Worm (Caenorhabditis elegans) whole organism, mixed stage, embryonic: ENCODE measurements around the gene prx-12.

Experiments used
- ces-1 ChIP-seq: fragments of 150-350 bp; optimal IDR thresholded peaks from 2 replicates; lab custom pipeline; 2014; ENCODE audit warnings: missing biosample characterization, missing genetic modification reagents, missing genetic modification characterization
- elt-3 ChIP-seq: fragments of 150-350 bp; optimal IDR thresholded peaks from 2 replicates; lab custom pipeline; 2014; ENCODE audit warnings: missing biosample characterization, missing genetic modification characterization
- ham-2 ChIP-seq: fragments of 200-800 bp; sonication (Bioruptor generic); optimal IDR thresholded peaks from 2 replicates; lab custom pipeline; 2018; ENCODE audit warnings: mild to moderate bottlenecking, missing genetic modification characterization, missing compliant biosample characterization
- lsy-2 ChIP-seq: fragments of 150-350 bp; optimal IDR thresholded peaks from 2 replicates; lab custom pipeline; 2014; ENCODE audit warnings: missing biosample characterization, missing genetic modification characterization
- mls-2 ChIP-seq: sonication (generic microtip); optimal IDR thresholded peaks from 2 replicates; lab custom pipeline; 2016; ENCODE audit warnings: mild to moderate bottlenecking, missing genetic modification characterization, moderate library complexity, missing compliant biosample characterization
- nhr-237 ChIP-seq: fragments of 150-350 bp; optimal IDR thresholded peaks from 2 replicates; lab custom pipeline; 2014; ENCODE audit warnings: missing biosample characterization, missing genetic modification characterization
- nhr-28 ChIP-seq: fragments of 150-350 bp; optimal IDR thresholded peaks from 2 replicates; lab custom pipeline; 2014; ENCODE audit warnings: missing biosample characterization, missing genetic modification characterization
- nhr-76 ChIP-seq: sonication (generic microtip); optimal IDR thresholded peaks from 2 replicates; lab custom pipeline; 2017; ENCODE audit warnings: missing biosample characterization, missing genetic modification characterization
- pha-4 ChIP-seq: fragments of 150-350 bp; optimal IDR thresholded peaks from 2 replicates; lab custom pipeline; 2018; ENCODE audit warnings: missing biosample characterization, missing genetic modification reagents, missing genetic modification characterization
- snpc-4 ChIP-seq: fragments of 150-350 bp; optimal IDR thresholded peaks from 2 replicates; lab custom pipeline; 2014; ENCODE audit warnings: missing biosample characterization, missing genetic modification characterization
- sptf-1 ChIP-seq: sonication (generic microtip); optimal IDR thresholded peaks from 2 replicates; lab custom pipeline; 2017; ENCODE audit warnings: mild to moderate bottlenecking, missing genetic modification characterization, moderate library complexity, missing compliant biosample characterization
- unc-39 ChIP-seq: fragments of 150-350 bp; optimal IDR thresholded peaks from 2 replicates; lab custom pipeline; 2014; ENCODE audit warnings: missing biosample characterization, missing genetic modification characterization
- unc-62 ChIP-seq: fragments of 150-350 bp; optimal IDR thresholded peaks from 2 replicates; lab custom pipeline; 2014; ENCODE audit warnings: missing biosample characterization, missing genetic modification reagents, missing genetic modification characterization
- ztf-11 ChIP-seq: fragments of 150-350 bp; optimal IDR thresholded peaks from 2 replicates; lab custom pipeline; 2014; ENCODE audit warnings: missing biosample characterization, missing genetic modification characterization

DNA sequence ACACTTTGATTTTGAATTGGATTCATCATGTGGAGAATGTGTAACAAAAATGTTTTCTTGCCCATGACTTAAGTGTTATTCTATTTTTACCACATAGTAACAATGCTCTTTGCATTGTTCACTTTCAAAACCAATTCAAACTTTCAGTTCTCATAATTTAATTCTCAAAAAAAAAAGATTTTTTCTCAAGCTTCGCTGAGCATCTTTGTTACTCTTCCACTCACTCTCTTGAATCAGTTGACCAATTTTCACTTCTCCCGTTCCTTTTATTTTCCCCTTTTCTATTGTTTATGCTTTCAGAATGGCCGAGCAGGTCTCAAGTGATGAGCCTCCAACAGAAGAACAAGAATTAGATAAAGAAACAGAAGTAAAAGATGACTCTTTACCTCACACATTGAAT is 46.9 kb upstream of the prx-12 start, which contains the start of gene oct-2:
- no peak for TF ChIP-seq elt-3 (tag; lab: Kevin White, UChicago)
- TF ChIP-seq lsy-2 (tag; lab: Kevin White, UChicago), result no peak
- no peak for TF ChIP-seq snpc-4 (tag; lab: Kevin White, UChicago)
- TF ChIP-seq nhr-28, result no peak
- no peak for TF ChIP-seq pha-4 (tag; lab: Kevin White, UChicago)
- TF ChIP-seq nhr-76 (tag; lab: Kevin White, UChicago), result no peak
- TF ChIP-seq ces-1, result no peak
- TF ChIP-seq unc-39 (tag; lab: Kevin White, UChicago), result no peak
- TF ChIP-seq ztf-11, result no peak
- no peak for TF ChIP-seq nhr-237 (tag; lab: Kevin White, UChicago)
- no peak for TF ChIP-seq unc-62 (GFP tag; lab: Kevin White, UChicago)
- TF ChIP-seq sptf-1 (tag; lab: Kevin White, UChicago), result no peak
- TF ChIP-seq ham-2 (GFP tag; lab: Kevin White, UChicago), result no peak
- no peak for TF ChIP-seq mls-2 (tag; lab: Kevin White, UChicago)
